Worm (Caenorhabditis elegans) whole organism, L4/young adult: ENCODE data around the gene C34C12.1.

Experiments used
- W03F9.2 ChIP-seq: fragments of 150-350 bp; optimal IDR thresholded peaks from 2 replicates; lab custom pipeline; 2014; ENCODE audit warnings: missing biosample characterization, missing genetic modification characterization
- dao-5 ChIP-seq: sonication (generic microtip); optimal IDR thresholded peaks from 2 replicates; lab custom pipeline; 2016; ENCODE audit warnings: missing genotype, missing genetic modification characterization, moderate library complexity, missing compliant biosample characterization
- him-1 ChIP-seq: sonication (generic microtip); optimal IDR thresholded peaks from 2 replicates; lab custom pipeline; 2016; ENCODE audit warnings: missing genotype, missing genetic modification reagents, missing genetic modification characterization, missing compliant biosample characterization

- no peak for TF ChIP-seq him-1
- TF ChIP-seq W03F9.2 (tag; lab: Kevin White, UChicago) = no peak
- no peak for TF ChIP-seq dao-5 (tag; lab: Kevin White, UChicago)
These were observed 27.4 kb upstream of the C34C12.1 start for ce11 chrIII:3426741-3427140.
